Worm (Caenorhabditis elegans) whole organism, early embryonic: ENCODE measurements around the gene K01A6.6.

Experiments
- B0310.2 ChIP-seq: sonication (generic microtip); optimal IDR thresholded peaks from 2 replicates; lab custom pipeline; 2016; ENCODE audit warnings: mild to moderate bottlenecking, missing genetic modification characterization, missing compliant biosample characterization
- F13C5.2 ChIP-seq: sonication (generic microtip); optimal IDR thresholded peaks from 2 replicates; lab custom pipeline; 2017; ENCODE audit warnings: mild to moderate bottlenecking, missing genetic modification characterization, inconsistent platforms, missing compliant biosample characterization
- aly-1 ChIP-seq: sonication (generic microtip); optimal IDR thresholded peaks from 2 replicates; lab custom pipeline; 2016; ENCODE audit warnings: missing genetic modification characterization, missing compliant biosample characterization
- ama-1 ChIP-seq: fragments of 150-350 bp; optimal IDR thresholded peaks from 2 replicates; lab custom pipeline; 2014
- ceh-13 ChIP-seq: fragments of 200-800 bp; sonication (Bioruptor generic); optimal IDR thresholded peaks from 2 replicates; lab custom pipeline; 2018; ENCODE audit warnings: mild to moderate bottlenecking, missing genetic modification characterization, missing compliant biosample characterization
- ceh-36 ChIP-seq: sonication (generic microtip); optimal IDR thresholded peaks from 2 replicates; lab custom pipeline; 2016; ENCODE audit warnings: missing genetic modification characterization, inconsistent platforms, missing compliant biosample characterization
- flt-1 ChIP-seq: fragments of 200-800 bp; sonication (Bioruptor generic); IDR thresholded peaks from 2 replicates; pipeline ENCODE4 v1.3.6; 2022; ENCODE audit warnings: missing genetic modification characterization, missing compliant biosample characterization
- hmg-4 ChIP-seq: fragments of 200-800 bp; sonication (Bioruptor generic); optimal IDR thresholded peaks from 2 replicates; lab custom pipeline; 2018; ENCODE audit warnings: mild to moderate bottlenecking, missing genetic modification characterization, missing compliant biosample characterization
- pes-1 ChIP-seq: fragments of 200-800 bp; sonication (Bioruptor generic); IDR thresholded peaks from 2 replicates; pipeline ENCODE4 v1.3.6; 2022; ENCODE audit warnings: missing genetic modification reagents, missing genetic modification characterization, missing compliant biosample characterization
- scrt-1 ChIP-seq: fragments of 200-800 bp; sonication (Bioruptor generic); IDR thresholded peaks from 2 replicates; pipeline ENCODE4 v1.3.6; 2022; ENCODE audit warnings: missing genetic modification characterization, missing compliant biosample characterization
- sea-1 ChIP-seq: fragments of 200-800 bp; sonication (Bioruptor generic); conservative IDR thresholded peaks from 2 replicates; pipeline ENCODE4 v1.3.6; 2022; ENCODE audit warnings: missing genetic modification characterization, missing compliant biosample characterization
- tbx-37 ChIP-seq: fragments of 200-800 bp; sonication (Bioruptor generic); conservative IDR thresholded peaks from 2 replicates; pipeline ENCODE4 v1.3.6; 2022; ENCODE audit warnings: missing genetic modification reagents, missing genetic modification characterization, missing compliant biosample characterization
- tra-4 ChIP-seq: sonication (generic microtip); optimal IDR thresholded peaks from 2 replicates; lab custom pipeline; 2017; ENCODE audit warnings: missing genetic modification characterization, missing compliant biosample characterization

- TF ChIP-seq ama-1 (lab: Kevin White, UChicago) (no peak), flt-1 (GFP tag; lab: Robert Waterston, UW) (no peak), sea-1 (no peak), pes-1 (GFP tag; lab: Robert Waterston, UW) (no peak), tbx-37 (GFP tag; lab: Robert Waterston, UW) (no peak), aly-1 (tag; lab: Kevin White, UChicago) (no peak), tra-4 (tag; lab: Kevin White, UChicago) (no peak), B0310.2 (tag; lab: Kevin White, UChicago) (no peak), ceh-36 (no peak), scrt-1 (GFP tag; lab: Robert Waterston, UW) (no peak), F13C5.2 (tag; lab: Kevin White, UChicago) (no peak), hmg-4 (no peak), ceh-13 (GFP tag; lab: Kevin White, UChicago) (no peak)
These were observed 37.0 kb downstream of the K01A6.6 start for ce11 chrIV:11772119-11772518.
